5 fruit fly cellular contexts compared by ENCODE assay signal in the genomic region with DNA sequence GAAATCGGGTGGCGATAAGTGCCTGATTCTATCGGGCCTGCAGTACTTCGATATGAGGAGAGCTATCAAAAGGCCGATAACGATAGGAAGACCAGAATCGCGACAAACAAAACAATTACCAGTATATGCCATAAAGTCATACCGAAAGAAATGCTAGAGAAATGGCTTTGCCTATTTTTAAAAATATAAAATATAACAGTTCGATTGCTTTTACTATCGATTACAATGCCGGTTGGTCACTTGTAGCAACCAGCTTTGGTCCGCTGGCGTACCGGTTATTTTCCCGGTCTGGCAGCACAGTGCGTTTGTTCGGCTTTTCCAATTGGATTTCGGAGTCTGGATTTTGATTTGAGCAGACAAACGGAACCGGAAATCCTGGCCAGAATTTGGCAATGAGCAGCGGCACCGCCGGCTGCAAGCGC.
TF ChIP-seq lines count a peak whose summit lies in the region.

A gene (minus strand): TSS at position 6 of the 422 bp plus-strand sequence.
A gene (plus strand): TSS at position 287 of the 422 bp plus-strand sequence.
A gene (plus strand): TSS at position 287 of the 422 bp plus-strand sequence.

- TF ChIP-seq CTCF in whole organism, embryonic (GFP tag; optimal IDR thresholded peaks at IDR 0.05; lab: Kevin White, UChicago): no peak

TF ChIP-seq in Kc167, 6 proteins besides CTCF, POLR2A, EP300 and RAD21:
- TF ChIP-seq Sin3A (optimal IDR thresholded peaks at IDR 0.05; lab: Kevin White, UChicago): no peak
- no peak for TF ChIP-seq psq (optimal IDR thresholded peaks at IDR 0.05; lab: Kevin White, UChicago)
- TF ChIP-seq h (optimal IDR thresholded peaks at IDR 0.05; lab: Kevin White, UChicago): no peak
- no peak for TF ChIP-seq ttk (optimal IDR thresholded peaks at IDR 0.05; lab: Kevin White, UChicago)
- TF ChIP-seq insv (optimal IDR thresholded peaks at IDR 0.05; lab: Kevin White, UChicago): peak; percentile 87
- no peak for TF ChIP-seq Myc (optimal IDR thresholded peaks at IDR 0.05; lab: Kevin White, UChicago)
TF ChIP-seq in Kc167: peak in this region for 1.

TF ChIP-seq in whole organism, adult, 20 proteins besides CTCF, POLR2A, EP300 and RAD21:
- TF ChIP-seq CG1620 (GFP tag; optimal IDR thresholded peaks at IDR 0.05; lab: Kevin White, UChicago) (peak; percentile 36), Crg-1 (GFP tag; optimal IDR thresholded peaks at IDR 0.05; lab: Kevin White, UChicago) (no peak), CG12768 (GFP tag; optimal IDR thresholded peaks at IDR 0.05; lab: Kevin White, UChicago) (no peak), kay (GFP tag; lab: Kevin White, UChicago; ENCODE audit: borderline replicate concordance) (no peak), CG33017 (tag; optimal IDR thresholded peaks at IDR 0.05; lab: Kevin White, UChicago) (no peak), bab1 (GFP tag; optimal IDR thresholded peaks at IDR 0.05; lab: Kevin White, UChicago) (peak; percentile 48), cnc (optimal IDR thresholded peaks at IDR 0.05; lab: Kevin White, UChicago) (no peak), tj (GFP tag; optimal IDR thresholded peaks at IDR 0.05; lab: Kevin White, UChicago) (no peak), Mnt (GFP tag; optimal IDR thresholded peaks at IDR 0.05; lab: Kevin White, UChicago) (peak; percentile 19), Clk (GFP tag; optimal IDR thresholded peaks at IDR 0.05; lab: Kevin White, UChicago) (no peak), cic (GFP tag; optimal IDR thresholded peaks at IDR 0.05; lab: Kevin White, UChicago) (no peak), CG5204 (GFP tag; optimal IDR thresholded peaks at IDR 0.05; lab: Kevin White, UChicago) (no peak), CG14711 (tag; optimal IDR thresholded peaks at IDR 0.05; lab: Kevin White, UChicago) (peak; percentile 24)
TF ChIP-seq in whole organism, adult: peak in this region for 4.

TF ChIP-seq in whole organism, embryonic, 481 proteins besides CTCF, POLR2A, EP300 and RAD21 (continues in another document):
- TF ChIP-seq CG12391 (tag; optimal IDR thresholded peaks at IDR 0.05; lab: Kevin White, UChicago) (peak; percentile 36), CG1233 (GFP tag; optimal IDR thresholded peaks at IDR 0.05; lab: Kevin White, UChicago) (no peak), MESR4 (GFP tag; optimal IDR thresholded peaks at IDR 0.05; lab: Kevin White, UChicago) (peak; percentile 44), CG14710 (tag; optimal IDR thresholded peaks at IDR 0.05; lab: Kevin White, UChicago) (peak; percentile 68), HLH4C (GFP tag; IDR thresholded peaks at IDR 0.05; lab: Robert Waterston, UW; ENCODE audit: partially characterized antibody) (peak; percentile 100), knrl (GFP tag; IDR thresholded peaks at IDR 0.05; lab: Robert Waterston, UW; ENCODE audit: partially characterized antibody) (peak; percentile 86), CG34376 (GFP tag; optimal IDR thresholded peaks at IDR 0.05; lab: Kevin White, UChicago) (peak; percentile 18), CG17829 (tag; optimal IDR thresholded peaks at IDR 0.05; lab: Kevin White, UChicago) (peak; percentile 48), CG2712 (tag; optimal IDR thresholded peaks at IDR 0.05; lab: Kevin White, UChicago) (peak; percentile 47), amos (GFP tag; IDR thresholded peaks at IDR 0.05; lab: Robert Waterston, UW; ENCODE audit: partially characterized antibody) (peak; percentile 84), hbn (GFP tag; IDR thresholded peaks at IDR 0.05; lab: Robert Waterston, UW; ENCODE audit: partially characterized antibody) (peak; percentile 79), CG34422 (GFP tag; IDR thresholded peaks at IDR 0.05; lab: Robert Waterston, UW) (0 out of 3 replicates have a peak, but pooled peaks have one; percentile 16), tna (GFP tag; IDR thresholded peaks at IDR 0.05; lab: Robert Waterston, UW; ENCODE audit: partially characterized antibody) (peak; percentile 99), ato (GFP tag; IDR thresholded peaks at IDR 0.05; lab: Robert Waterston, UW; ENCODE audit: partially characterized antibody) (peak; percentile 98), E2f2 (GFP tag; IDR thresholded peaks at IDR 0.05; lab: Robert Waterston, UW) (peak; percentile 83), Fer1 (GFP tag; optimal IDR thresholded peaks at IDR 0.05; lab: Kevin White, UChicago) (no peak), D19B (GFP tag; optimal IDR thresholded peaks at IDR 0.05; lab: Kevin White, UChicago) (no peak), CG6683 (GFP tag; optimal IDR thresholded peaks at IDR 0.05; lab: Kevin White, UChicago) (no peak), stwl (tag; optimal IDR thresholded peaks at IDR 0.05; lab: Kevin White, UChicago) (peak; percentile 76), Max (GFP tag; optimal IDR thresholded peaks at IDR 0.05; lab: Kevin White, UChicago) (peak; percentile 25), CG3847 (GFP tag; IDR thresholded peaks at IDR 0.05; lab: Robert Waterston, UW) (peak; percentile 59)

TF ChIP-seq in whole organism, prepupa, 60 proteins besides CTCF, POLR2A, EP300 and RAD21:
- TF ChIP-seq pdm3 (GFP tag; optimal IDR thresholded peaks at IDR 0.05; lab: Kevin White, UChicago) (no peak), topi (GFP tag; optimal IDR thresholded peaks at IDR 0.05; lab: Kevin White, UChicago) (peak; percentile 2), CG9139 (GFP tag; optimal IDR thresholded peaks at IDR 0.05; lab: Kevin White, UChicago) (no peak), Sox14 (GFP tag; optimal IDR thresholded peaks at IDR 0.05; lab: Kevin White, UChicago) (peak; percentile 15), net (GFP tag; optimal IDR thresholded peaks at IDR 0.05; lab: Kevin White, UChicago) (no peak), Met (GFP tag; optimal IDR thresholded peaks at IDR 0.05; lab: Kevin White, UChicago) (no peak), lz (GFP tag; optimal IDR thresholded peaks at IDR 0.05; lab: Kevin White, UChicago) (no peak), esn (GFP tag; optimal IDR thresholded peaks at IDR 0.05; lab: Kevin White, UChicago) (peak; percentile 3), Smox (GFP tag; optimal IDR thresholded peaks at IDR 0.05; lab: Kevin White, UChicago) (no peak), CG11762 (GFP tag; optimal IDR thresholded peaks at IDR 0.05; lab: Kevin White, UChicago; ENCODE audit: insufficient read depth) (no peak)

TF ChIP-seq in whole organism, wandering third instar larva, 38 proteins besides CTCF, POLR2A, EP300 and RAD21:
- TF ChIP-seq Myc (optimal IDR thresholded peaks at IDR 0.05; lab: Kevin White, UChicago) (peak; percentile 71), Dif (GFP tag; optimal IDR thresholded peaks at IDR 0.05; lab: Kevin White, UChicago; ENCODE audit: partially characterized antibody) (peak; percentile 67), lola (GFP tag; optimal IDR thresholded peaks at IDR 0.05; lab: Kevin White, UChicago) (no peak), sv (GFP tag; optimal IDR thresholded peaks at IDR 0.05; lab: Kevin White, UChicago) (peak; percentile 12), N (GFP tag; optimal IDR thresholded peaks at IDR 0.05; lab: Kevin White, UChicago) (no peak), Rel (GFP tag; optimal IDR thresholded peaks at IDR 0.05; lab: Kevin White, UChicago) (no peak), Rel (tag; optimal IDR thresholded peaks at IDR 0.05; lab: Kevin White, UChicago) (no peak), dmrt93B (GFP tag; optimal IDR thresholded peaks at IDR 0.05; lab: Kevin White, UChicago) (no peak), Hr83 (GFP tag; optimal IDR thresholded peaks at IDR 0.05; lab: Kevin White, UChicago; ENCODE audit: poor library complexity, severe bottlenecking) (no peak), dsf (GFP tag; optimal IDR thresholded peaks at IDR 0.05; lab: Kevin White, UChicago; ENCODE audit: borderline replicate concordance) (no peak), tai (GFP tag; optimal IDR thresholded peaks at IDR 0.05; lab: Kevin White, UChicago) (no peak), fru (GFP tag; optimal IDR thresholded peaks at IDR 0.05; lab: Kevin White, UChicago) (no peak), sage (GFP tag; optimal IDR thresholded peaks at IDR 0.05; lab: Kevin White, UChicago) (no peak), Vsx2 (GFP tag; optimal IDR thresholded peaks at IDR 0.05; lab: Kevin White, UChicago; ENCODE audit: partially characterized antibody) (peak; percentile 87), Abd-B (GFP tag; optimal IDR thresholded peaks at IDR 0.05; lab: Kevin White, UChicago) (no peak), CrebA (GFP tag; optimal IDR thresholded peaks at IDR 0.05; lab: Kevin White, UChicago; ENCODE audit: borderline replicate concordance) (no peak)
